Fruit fly (Drosophila melanogaster) whole organism, embryonic: ENCODE data around the gene Gr97a.

Source experiments
- Ada2b ChIP-seq: fragments of 200-800 bp; sonication (Bioruptor generic); IDR thresholded peaks from 2 replicates; pipeline ENCODE4 v1.3.6; 2022; ENCODE audit warnings: missing biosample characterization, missing genetic modification characterization
- Atf3 ChIP-seq: fragments of 200-800 bp; sonication (Bioruptor generic); optimal IDR thresholded peaks from 3 replicates; lab custom pipeline; 2016; ENCODE audit warnings: missing biosample characterization, missing genetic modification characterization
- Atf6 ChIP-seq: fragments of 200-800 bp; sonication (Bioruptor generic); IDR thresholded peaks from 2 replicates; pipeline ENCODE4 v1.3.6; 2022; ENCODE audit warnings: missing biosample characterization, missing genetic modification characterization
- CG1024 ChIP-seq: fragments of 200-800 bp; sonication (Bioruptor generic); IDR thresholded peaks from 2 replicates; pipeline ENCODE4 v1.3.6; 2022; ENCODE audit warnings: missing biosample characterization, missing genetic modification characterization
- CG10462 ChIP-seq: fragments of 200-800 bp; sonication (Bioruptor generic); optimal IDR thresholded peaks from 2 replicates; lab custom pipeline; 2016; ENCODE audit warnings: missing biosample characterization, missing genetic modification characterization
- CG10979 ChIP-seq: fragments of 200-800 bp; sonication (Bioruptor generic); optimal IDR thresholded peaks from 2 replicates; lab custom pipeline; 2018; ENCODE audit warnings: missing biosample characterization, mild to moderate bottlenecking, missing genetic modification characterization, moderate library complexity
- CG13296 ChIP-seq: fragments of 200-800 bp; sonication (Bioruptor generic); optimal IDR thresholded peaks from 3 replicates; lab custom pipeline; 2018; ENCODE audit warnings: missing biosample characterization, mild to moderate bottlenecking, missing genetic modification characterization
- CG15696 ChIP-seq: fragments of 200-800 bp; sonication (Bioruptor generic); optimal IDR thresholded peaks from 2 replicates; lab custom pipeline; 2019; ENCODE audit warnings: missing biosample characterization, mild to moderate bottlenecking, missing genetic modification characterization, moderate library complexity
- CG1603 ChIP-seq: fragments of 200-800 bp; sonication (Bioruptor generic); optimal IDR thresholded peaks from 2 replicates; lab custom pipeline; 2019; ENCODE audit warnings: missing biosample characterization, mild to moderate bottlenecking, missing genetic modification characterization, moderate library complexity
- CG17328 ChIP-seq: fragments of 200-800 bp; sonication (Bioruptor generic); IDR thresholded peaks from 2 replicates; pipeline ENCODE4 v1.3.6; 2022; ENCODE audit warnings: missing biosample characterization, missing genetic modification characterization
- CG17359 ChIP-seq: fragments of 200-800 bp; sonication (Bioruptor generic); optimal IDR thresholded peaks from 3 replicates; lab custom pipeline; 2018; ENCODE audit warnings: missing biosample characterization, mild to moderate bottlenecking, missing genetic modification characterization, moderate library complexity
- CG2202 ChIP-seq: fragments of 200-800 bp; sonication (Bioruptor generic); optimal IDR thresholded peaks from 2 replicates; lab custom pipeline; 2018; ENCODE audit warnings: missing biosample characterization, mild to moderate bottlenecking, missing genetic modification characterization
- CG33557 ChIP-seq: fragments of 200-800 bp; sonication (Bioruptor generic); optimal IDR thresholded peaks from 2 replicates; lab custom pipeline; 2019; ENCODE audit warnings: missing biosample characterization, mild to moderate bottlenecking, missing genetic modification characterization, moderate library complexity
- CG4707 ChIP-seq: fragments of 200-800 bp; sonication (Bioruptor generic); optimal IDR thresholded peaks from 2 replicates; lab custom pipeline; 2018; ENCODE audit warnings: missing biosample characterization, mild to moderate bottlenecking, missing genetic modification characterization, moderate library complexity
- CG6272 ChIP-seq: fragments of 200-800 bp; sonication (Bioruptor generic); IDR thresholded peaks from 2 replicates; pipeline ENCODE4 v1.3.6; 2022; ENCODE audit warnings: missing biosample characterization, missing genetic modification characterization
- CG9797 ChIP-seq: fragments of 200-800 bp; sonication (Bioruptor generic); optimal IDR thresholded peaks from 3 replicates; lab custom pipeline; 2018; ENCODE audit warnings: missing biosample characterization, mild to moderate bottlenecking, missing genetic modification characterization
- Deaf1 ChIP-seq: fragments of 200-800 bp; optimal IDR thresholded peaks from 3 replicates; lab custom pipeline; 2019; ENCODE audit warnings: missing biosample characterization, mild to moderate bottlenecking, missing genetic modification characterization, moderate library complexity
- Dip2 ChIP-seq: fragments of 200-800 bp; sonication (Bioruptor generic); IDR thresholded peaks from 2 replicates; pipeline ENCODE4 v1.3.6; 2022; ENCODE audit warnings: missing biosample characterization, missing genetic modification characterization
- H15 ChIP-seq: fragments of 200-800 bp; sonication (Bioruptor generic); IDR thresholded peaks from 3 replicates; pipeline ENCODE4 v1.3.6; 2022; ENCODE audit warnings: missing biosample characterization, missing genetic modification characterization
- Hmr ChIP-seq: fragments of 200-800 bp; sonication (Bioruptor generic); optimal IDR thresholded peaks from 3 replicates; lab custom pipeline; 2017; ENCODE audit warnings: mild to moderate bottlenecking, missing biosample characterization, missing genetic modification reagents, missing genetic modification characterization
- Lim3 ChIP-seq: fragments of 200-800 bp; sonication (Bioruptor generic); IDR thresholded peaks from 2 replicates; pipeline ENCODE4 v1.3.6; 2022; ENCODE audit warnings: missing biosample characterization, missing genetic modification characterization
- Neu2 ChIP-seq: fragments of 200-800 bp; sonication (Bioruptor generic); optimal IDR thresholded peaks from 3 replicates; lab custom pipeline; 2016; ENCODE audit warnings: missing biosample characterization, missing genetic modification characterization, borderline replicate concordance
- Ptx1 ChIP-seq: fragments of 200-800 bp; sonication (Bioruptor generic); IDR thresholded peaks from 2 replicates; pipeline ENCODE4 v1.3.6; 2022; ENCODE audit warnings: missing biosample characterization, missing genetic modification characterization
- Usf ChIP-seq: fragments of 200-800 bp; sonication (Bioruptor generic); optimal IDR thresholded peaks from 2 replicates; lab custom pipeline; 2017; ENCODE audit warnings: missing genotype, missing biosample characterization, missing genetic modification characterization
- Vsx1 ChIP-seq: fragments of 200-800 bp; sonication (Bioruptor generic); optimal IDR thresholded peaks from 2 replicates; lab custom pipeline; 2017; ENCODE audit warnings: missing biosample characterization, mild to moderate bottlenecking, missing genetic modification characterization, missing genetic modification reagents
- bbx ChIP-seq: fragments of 200-800 bp; sonication (Bioruptor generic); IDR thresholded peaks from 2 replicates; pipeline ENCODE4 v1.3.6; 2022; ENCODE audit warnings: missing biosample characterization, missing genetic modification characterization; ENCODE audit not compliant: partially characterized antibody
- br ChIP-seq: fragments of >200 bp; optimal IDR thresholded peaks from 2 replicates; lab custom pipeline; 2017
- btn ChIP-seq: fragments of 200-800 bp; sonication (Bioruptor generic); optimal IDR thresholded peaks from 2 replicates; lab custom pipeline; 2016; ENCODE audit warnings: missing biosample characterization, missing genetic modification characterization
- cas ChIP-seq: fragments of 200-800 bp; sonication (Bioruptor generic); IDR thresholded peaks from 2 replicates; pipeline ENCODE4 v1.3.6; 2022; ENCODE audit warnings: missing biosample characterization, missing genetic modification characterization
- caup ChIP-seq: fragments of 200-800 bp; sonication (Bioruptor generic); optimal IDR thresholded peaks from 3 replicates; lab custom pipeline; 2017; ENCODE audit warnings: missing biosample characterization, mild to moderate bottlenecking, missing genetic modification characterization, moderate library complexity; ENCODE audit not compliant: severe bottlenecking
- crp ChIP-seq, 2 experiments: fragments of 200-800 bp; sonication (Bioruptor generic); optimal IDR thresholded peaks; 2 replicates in 1 of 2; 3 replicates in 1 of 2; lab custom pipeline; 2017; ENCODE audit warnings: missing biosample characterization in 2 of 2, missing genetic modification characterization in 2 of 2, mild to moderate bottlenecking in 1 of 2, moderate library complexity in 1 of 2
- dati ChIP-seq: fragments of 200-800 bp; sonication (Bioruptor generic); IDR thresholded peaks from 2 replicates; pipeline ENCODE4 v1.3.6; 2022; ENCODE audit warnings: missing biosample characterization, missing genetic modification characterization
- dimm ChIP-seq: fragments of 200-800 bp; sonication (Bioruptor generic); IDR thresholded peaks from 2 replicates; pipeline ENCODE4 v1.3.6; 2022; ENCODE audit warnings: missing biosample characterization, missing genetic modification characterization
- gcm2 ChIP-seq: fragments of 200-800 bp; sonication (Bioruptor generic); optimal IDR thresholded peaks from 2 replicates; lab custom pipeline; 2016; ENCODE audit warnings: missing biosample characterization, missing genetic modification characterization
- grn ChIP-seq: fragments of 200-800 bp; sonication (Bioruptor generic); optimal IDR thresholded peaks from 3 replicates; lab custom pipeline; 2017; ENCODE audit warnings: missing biosample characterization, missing genetic modification characterization
- insv ChIP-seq, 2 experiments: fragments of 200-800 bp; sonication (Bioruptor generic); optimal IDR thresholded peaks; 3 replicates each; lab custom pipeline; 2016 to 2018; ENCODE audit warnings: missing biosample characterization in 2 of 2, missing genetic modification characterization in 2 of 2
- jing ChIP-seq: fragments of 200-800 bp; sonication (Bioruptor generic); optimal IDR thresholded peaks from 2 replicates; lab custom pipeline; 2018; ENCODE audit warnings: missing biosample characterization, mild to moderate bottlenecking, missing genetic modification characterization
- kay ChIP-seq: fragments of 200-800 bp; sonication (Bioruptor generic); optimal IDR thresholded peaks from 2 replicates; lab custom pipeline; 2016; ENCODE audit warnings: missing biosample characterization, missing genetic modification characterization
- org-1 ChIP-seq: fragments of 200-800 bp; sonication (Bioruptor generic); optimal IDR thresholded peaks from 2 replicates; lab custom pipeline; 2017; ENCODE audit warnings: missing biosample characterization, missing genetic modification characterization
- pho ChIP-seq: fragments of 200-800 bp; sonication (Bioruptor generic); optimal IDR thresholded peaks from 2 replicates; lab custom pipeline; 2016; ENCODE audit warnings: missing biosample characterization, missing genetic modification characterization
- pum ChIP-seq: fragments of 200-800 bp; sonication (Bioruptor generic); optimal IDR thresholded peaks from 2 replicates; lab custom pipeline; 2016; ENCODE audit warnings: missing biosample characterization, missing genetic modification characterization
- repo ChIP-seq: fragments of 200-800 bp; sonication (Bioruptor generic); optimal IDR thresholded peaks from 2 replicates; lab custom pipeline; 2016; ENCODE audit warnings: missing biosample characterization, missing genetic modification characterization
- rib ChIP-seq: fragments of 200-800 bp; sonication (Bioruptor generic); IDR thresholded peaks from 2 replicates; pipeline ENCODE4 v1.3.6; 2022; ENCODE audit warnings: missing biosample characterization, missing genetic modification characterization
- sd ChIP-seq: fragments of 200-800 bp; sonication (Bioruptor generic); optimal IDR thresholded peaks from 3 replicates; lab custom pipeline; 2018; ENCODE audit warnings: missing biosample characterization, mild to moderate bottlenecking, missing genetic modification characterization, moderate library complexity
- sens-2 ChIP-seq: fragments of 200-800 bp; sonication (Bioruptor generic); IDR thresholded peaks from 2 replicates; pipeline ENCODE4 v1.3.6; 2022; ENCODE audit warnings: missing biosample characterization, missing genetic modification characterization
- slou ChIP-seq: fragments of 200-800 bp; sonication (Bioruptor generic); optimal IDR thresholded peaks from 3 replicates; lab custom pipeline; 2016; ENCODE audit warnings: missing biosample characterization, missing genetic modification characterization
- sna ChIP-seq: fragments of 200-800 bp; sonication (Bioruptor generic); IDR thresholded peaks from 2 replicates; pipeline ENCODE4 v1.3.6; 2022; ENCODE audit warnings: missing biosample characterization, missing genetic modification characterization; ENCODE audit not compliant: partially characterized antibody
- stc ChIP-seq: fragments of 200-800 bp; sonication (Bioruptor generic); IDR thresholded peaks from 2 replicates; pipeline ENCODE4 v1.3.6; 2022; ENCODE audit warnings: missing biosample characterization, missing genetic modification characterization
- stwl ChIP-seq: fragments of 200-800 bp; sonication (Bioruptor generic); optimal IDR thresholded peaks from 3 replicates; lab custom pipeline; 2018; ENCODE audit warnings: missing biosample characterization, mild to moderate bottlenecking, missing genetic modification characterization, moderate library complexity
- tgo ChIP-seq: fragments of 200-800 bp; sonication (Bioruptor generic); IDR thresholded peaks from 3 replicates; pipeline ENCODE4 v1.3.6; 2022; ENCODE audit warnings: missing biosample characterization, missing genetic modification characterization
- tll ChIP-seq, 2 experiments: fragments of 200-800 bp in 1 of 2; fragments of >200 bp in 1 of 2; sonication (Bioruptor generic) in 1 of 2; optimal IDR thresholded peaks; 2 replicates each; lab custom pipeline; 2017 to 2019; ENCODE audit warnings: missing biosample characterization in 2 of 2, missing genetic modification characterization in 2 of 2, mild to moderate bottlenecking in 1 of 2, moderate library complexity in 1 of 2

Gr97a gene

DNA sequence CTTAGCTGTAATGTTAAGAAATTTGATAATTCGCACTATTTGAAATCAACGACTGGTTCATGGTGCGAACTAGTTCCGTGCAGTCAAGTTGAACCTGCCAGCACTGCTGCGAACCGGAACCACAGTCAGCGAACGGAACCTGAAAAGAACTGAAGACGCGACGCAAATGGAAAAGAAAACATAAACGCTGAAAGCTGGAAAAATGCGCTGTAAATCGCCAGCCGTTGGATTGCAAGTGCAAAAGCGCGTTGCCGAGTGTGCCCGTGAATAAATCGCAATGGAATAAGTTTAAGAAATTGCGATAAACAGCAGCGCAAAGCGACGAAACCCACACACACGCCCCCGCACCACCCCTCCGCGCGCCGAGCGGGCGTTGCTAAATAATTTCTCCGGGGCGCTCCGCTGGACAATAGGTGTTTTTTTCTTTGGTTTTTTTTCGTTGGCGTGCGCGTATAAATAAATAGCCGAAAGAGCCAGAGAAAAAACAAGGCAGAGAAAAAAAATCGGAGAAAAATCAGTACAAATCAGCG lies 574 bp upstream of the Gr97a start, which contains the start of gene CG5521 (continued):
- TF ChIP-seq CG15696 (tag; lab: Kevin White, UChicago): no peak
- no peak for TF ChIP-seq sens-2 (GFP tag; lab: Robert Waterston, UW)
- no peak for TF ChIP-seq Lim3
- no peak for TF ChIP-seq cas
- no peak for TF ChIP-seq pum (GFP tag; lab: Kevin White, UChicago)
- TF ChIP-seq Neu2 (GFP tag; lab: Kevin White, UChicago): no peak
- no peak for TF ChIP-seq jing
- no peak for TF ChIP-seq CG4707 (GFP tag; lab: Kevin White, UChicago)
- no peak for TF ChIP-seq dimm (GFP tag; lab: Robert Waterston, UW)
- TF ChIP-seq tll (GFP tag; optimal IDR thresholded peaks at IDR 0.05; lab: Kevin White, UChicago): no peak
- TF ChIP-seq CG17328 (GFP tag; lab: Robert Waterston, UW): no peak
- TF ChIP-seq btn (GFP tag; lab: Kevin White, UChicago): no peak
- no peak for TF ChIP-seq Usf (GFP tag; lab: Kevin White, UChicago)
- TF ChIP-seq CG6272 (GFP tag; lab: Robert Waterston, UW): no peak
- TF ChIP-seq CG10462 (GFP tag; lab: Kevin White, UChicago): no peak
- TF ChIP-seq Ptx1 (GFP tag; lab: Robert Waterston, UW): no peak
- TF ChIP-seq H15 (GFP tag; lab: Robert Waterston, UW): no peak
- TF ChIP-seq br (lab: Kevin White, UChicago): no peak
- no peak for TF ChIP-seq CG1024 (GFP tag; lab: Robert Waterston, UW)
- TF ChIP-seq Deaf1 (tag; lab: Kevin White, UChicago): no peak
- no peak for TF ChIP-seq dati (GFP tag; lab: Robert Waterston, UW)
- no peak for TF ChIP-seq pho (GFP tag; lab: Kevin White, UChicago)
- peak; percentile 48; the same call in 1 of the 2 replicates for TF ChIP-seq rib (GFP tag; lab: Robert Waterston, UW)
- TF ChIP-seq repo (GFP tag; lab: Kevin White, UChicago): no peak
- no peak for TF ChIP-seq Vsx1 (GFP tag; lab: Kevin White, UChicago)
- TF ChIP-seq insv (GFP tag; optimal IDR thresholded peaks at IDR 0.05; lab: Kevin White, UChicago): no peak
- TF ChIP-seq Hmr (GFP tag; lab: Kevin White, UChicago): no peak
- no peak for TF ChIP-seq caup (GFP tag; lab: Kevin White, UChicago)
- TF ChIP-seq crp (GFP tag; optimal IDR thresholded peaks at IDR 0.05; lab: Kevin White, UChicago): no peak
- TF ChIP-seq org-1 (GFP tag; lab: Kevin White, UChicago): no peak
- TF ChIP-seq sna (GFP tag; lab: Robert Waterston, UW): 0 out of 2 replicates have a peak, but pooled peaks have one; percentile 18
- TF ChIP-seq gcm2 (GFP tag; lab: Kevin White, UChicago): no peak
- TF ChIP-seq CG17359 (tag; lab: Kevin White, UChicago): no peak
- no peak for TF ChIP-seq kay (GFP tag; lab: Kevin White, UChicago)
- peak; percentile 2 for TF ChIP-seq CG1603
- no peak for TF ChIP-seq Ada2b (GFP tag; lab: Robert Waterston, UW)
- TF ChIP-seq CG9797 (GFP tag; lab: Kevin White, UChicago): no peak
- TF ChIP-seq Atf3 (GFP tag; lab: Kevin White, UChicago): no peak
- peak; percentile 14 for TF ChIP-seq stwl (tag; lab: Kevin White, UChicago)
- TF ChIP-seq sd: peak; percentile 21
- no peak for TF ChIP-seq stc
- no peak for TF ChIP-seq tgo (GFP tag; lab: Robert Waterston, UW)
- no peak for TF ChIP-seq CG2202
- TF ChIP-seq grn (GFP tag; lab: Kevin White, UChicago): no peak
- no peak for TF ChIP-seq CG10979 (tag; lab: Kevin White, UChicago)
- TF ChIP-seq Atf6 (GFP tag; lab: Robert Waterston, UW): no peak
- no peak for TF ChIP-seq CG33557
- no peak for TF ChIP-seq Dip2 (GFP tag; lab: Robert Waterston, UW)
- TF ChIP-seq slou: no peak
- TF ChIP-seq CG13296: no peak
- TF ChIP-seq bbx (GFP tag; lab: Robert Waterston, UW): peak; percentile 45
